Worm (Caenorhabditis elegans) whole organism, L1 larva: Measurements from ENCODE around the gene C16C10.13.
A peak's percentile ranks its signal among the peaks of the same experiment; 100 is the strongest.

Experiments
- C04F5.9 ChIP-seq: sonication (generic microtip); optimal IDR thresholded peaks from 2 replicates; lab custom pipeline; 2016; ENCODE audit warnings: missing genetic modification characterization, missing compliant biosample characterization
- C34B4.2 ChIP-seq: sonication (generic microtip); optimal IDR thresholded peaks from 2 replicates; lab custom pipeline; 2017; ENCODE audit warnings: mild to moderate bottlenecking, missing genetic modification characterization, missing compliant biosample characterization
- F16B12.6 ChIP-seq: fragments of 150-350 bp; optimal IDR thresholded peaks from 2 replicates; lab custom pipeline; 2014; ENCODE audit warnings: missing biosample characterization, missing genetic modification characterization
- Y116A8C.19 ChIP-seq: sonication (generic microtip); optimal IDR thresholded peaks from 2 replicates; lab custom pipeline; 2016; ENCODE audit warnings: missing compliant biosample characterization, missing genetic modification characterization, borderline replicate concordance
- alr-1 ChIP-seq: fragments of 200-800 bp; sonication (Bioruptor generic); optimal IDR thresholded peaks from 2 replicates; lab custom pipeline; 2018; ENCODE audit warnings: borderline replicate concordance, mild to moderate bottlenecking, missing genetic modification characterization, missing compliant biosample characterization
- ama-1 ChIP-seq: fragments of 150-350 bp; optimal IDR thresholded peaks from 2 replicates; lab custom pipeline; 2014
- blmp-1 ChIP-seq: fragments of 150-350 bp; optimal IDR thresholded peaks from 2 replicates; lab custom pipeline; 2014; ENCODE audit warnings: missing biosample characterization, missing genetic modification characterization
- ceh-63 ChIP-seq: fragments of 200-800 bp; sonication (Bioruptor generic); optimal IDR thresholded peaks from 2 replicates; lab custom pipeline; 2018; ENCODE audit warnings: mild to moderate bottlenecking, missing genetic modification characterization, missing compliant biosample characterization
- ceh-90 ChIP-seq: sonication (generic microtip); optimal IDR thresholded peaks from 2 replicates; lab custom pipeline; 2016; ENCODE audit warnings: missing genetic modification characterization, missing compliant biosample characterization
- efl-1 ChIP-seq, 4 experiments: fragments of 150-350 bp; optimal IDR thresholded peaks in 3 of 4; peaks in 1 of 4; 1 replicate in 1 of 4; 2 replicates in 3 of 4; lab custom pipeline; 2014; ENCODE audit warnings: missing biosample characterization in 2 of 4, missing genetic modification characterization in 2 of 4, missing genetic modification reagents in 2 of 4
- efl-3 ChIP-seq: fragments of 200-800 bp; sonication (Bioruptor generic); optimal IDR thresholded peaks from 2 replicates; lab custom pipeline; 2018; ENCODE audit warnings: mild to moderate bottlenecking, missing genetic modification characterization, missing compliant biosample characterization
- egl-13 ChIP-seq: sonication (generic microtip); optimal IDR thresholded peaks from 2 replicates; lab custom pipeline; 2016; ENCODE audit warnings: missing genotype, missing genetic modification reagents, missing genetic modification characterization, missing compliant biosample characterization
- elt-2 ChIP-seq: sonication (generic microtip); optimal IDR thresholded peaks from 2 replicates; lab custom pipeline; 2016; ENCODE audit warnings: missing genetic modification characterization, mild to moderate bottlenecking, inconsistent platforms, missing compliant biosample characterization, missing genetic modification reagents
- fkh-10 ChIP-seq: sonication (generic microtip); optimal IDR thresholded peaks from 2 replicates; lab custom pipeline; 2017; ENCODE audit warnings: missing biosample characterization, missing genetic modification reagents, missing genetic modification characterization
- fkh-4 ChIP-seq: sonication (generic microtip); optimal IDR thresholded peaks from 2 replicates; lab custom pipeline; 2016; ENCODE audit warnings: missing compliant biosample characterization, missing genetic modification characterization, borderline replicate concordance
- fkh-8 ChIP-seq: sonication (generic microtip); optimal IDR thresholded peaks from 2 replicates; lab custom pipeline; 2016; ENCODE audit warnings: mild to moderate bottlenecking, missing genetic modification characterization, missing compliant biosample characterization
- hlh-17 ChIP-seq: fragments of 200-800 bp; sonication (Bioruptor generic); optimal IDR thresholded peaks from 2 replicates; lab custom pipeline; 2018; ENCODE audit warnings: missing genetic modification characterization, mild to moderate bottlenecking, missing compliant biosample characterization, moderate library complexity, borderline replicate concordance
- hlh-4 ChIP-seq: sonication (generic microtip); optimal IDR thresholded peaks from 2 replicates; lab custom pipeline; 2016; ENCODE audit warnings: mild to moderate bottlenecking, missing genetic modification characterization, missing compliant biosample characterization
- hpl-2 ChIP-seq: fragments of 150-350 bp; optimal IDR thresholded peaks from 2 replicates; lab custom pipeline; 2014; ENCODE audit warnings: missing biosample characterization, missing genetic modification reagents, missing genetic modification characterization
- jun-1 ChIP-seq: fragments of 150-350 bp; optimal IDR thresholded peaks from 2 replicates; lab custom pipeline; 2014; ENCODE audit warnings: missing biosample characterization, missing genetic modification reagents, missing genetic modification characterization
- lin-13 ChIP-seq: fragments of 150-350 bp; optimal IDR thresholded peaks from 2 replicates; lab custom pipeline; 2014; ENCODE audit warnings: missing biosample characterization, missing genetic modification reagents, missing genetic modification characterization
- lin-14 ChIP-seq: fragments of 200-800 bp; sonication (Bioruptor generic); optimal IDR thresholded peaks from 2 replicates; lab custom pipeline; 2018; ENCODE audit warnings: mild to moderate bottlenecking, missing genetic modification characterization, moderate library complexity, missing compliant biosample characterization
- lin-15B ChIP-seq: fragments of 150-350 bp; sonication (generic microtip); optimal IDR thresholded peaks from 3 replicates; lab custom pipeline; 2014; ENCODE audit warnings: missing biosample characterization, missing genetic modification characterization
- lin-35 ChIP-seq, 2 experiments: fragments of 150-350 bp; optimal IDR thresholded peaks; 2 replicates each; lab custom pipeline; 2014; ENCODE audit warnings: missing biosample characterization in 2 of 2, missing genetic modification characterization in 2 of 2, missing genetic modification reagents in 2 of 2
- lin-39 ChIP-seq: fragments of 150-350 bp; optimal IDR thresholded peaks from 2 replicates; lab custom pipeline; 2014; ENCODE audit warnings: missing biosample characterization, missing genetic modification reagents, missing genetic modification characterization
- mdl-1 ChIP-seq, 2 experiments: fragments of 150-350 bp; optimal IDR thresholded peaks; 2 replicates each; lab custom pipeline; 2014 to 2017; ENCODE audit warnings: missing biosample characterization in 2 of 2, missing genetic modification characterization in 2 of 2, inconsistent platforms in 1 of 2
- mef-2 ChIP-seq: fragments of 150-350 bp; optimal IDR thresholded peaks from 2 replicates; lab custom pipeline; 2014; ENCODE audit warnings: missing biosample characterization, missing genetic modification characterization
- nhr-12 ChIP-seq: sonication (generic microtip); optimal IDR thresholded peaks from 2 replicates; lab custom pipeline; 2017; ENCODE audit warnings: missing biosample characterization, missing genetic modification characterization
- nhr-20 ChIP-seq: sonication (generic microtip); optimal IDR thresholded peaks from 2 replicates; lab custom pipeline; 2016; ENCODE audit warnings: mild to moderate bottlenecking, missing genetic modification characterization, missing compliant biosample characterization
- nhr-237 ChIP-seq: fragments of 150-350 bp; optimal IDR thresholded peaks from 2 replicates; lab custom pipeline; 2014; ENCODE audit warnings: missing biosample characterization, missing genetic modification characterization
- nhr-47 ChIP-seq: sonication (generic microtip); optimal IDR thresholded peaks from 2 replicates; lab custom pipeline; 2016; ENCODE audit warnings: mild to moderate bottlenecking, missing genetic modification characterization, moderate library complexity, missing compliant biosample characterization
- nhr-71 ChIP-seq: sonication (generic microtip); optimal IDR thresholded peaks from 2 replicates; lab custom pipeline; 2016; ENCODE audit warnings: mild to moderate bottlenecking, missing genetic modification characterization, moderate library complexity, missing compliant biosample characterization
- nhr-77 ChIP-seq: fragments of 150-350 bp; optimal IDR thresholded peaks from 2 replicates; lab custom pipeline; 2014; ENCODE audit warnings: missing biosample characterization, missing genetic modification characterization
- nhr-84 ChIP-seq: sonication (generic microtip); optimal IDR thresholded peaks from 2 replicates; lab custom pipeline; 2017; ENCODE audit warnings: missing biosample characterization, missing genetic modification characterization
- nhr-85 ChIP-seq: sonication (generic microtip); peaks from one replicate; lab custom pipeline; 2016; ENCODE audit warnings: missing genetic modification characterization, inconsistent platforms, missing compliant biosample characterization
- nhr-90 ChIP-seq: sonication (generic microtip); optimal IDR thresholded peaks from 2 replicates; lab custom pipeline; 2016; ENCODE audit warnings: mild to moderate bottlenecking, missing genetic modification characterization, missing compliant biosample characterization; ENCODE audit not compliant: poor library complexity
- pax-3 ChIP-seq: fragments of 200-800 bp; sonication (Bioruptor generic); optimal IDR thresholded peaks from 2 replicates; lab custom pipeline; 2018; ENCODE audit warnings: mild to moderate bottlenecking, missing genetic modification characterization, moderate library complexity, missing compliant biosample characterization
- skn-1 ChIP-seq: fragments of 150-350 bp; optimal IDR thresholded peaks from 2 replicates; lab custom pipeline; 2014; ENCODE audit warnings: missing biosample characterization, missing genetic modification characterization
- sptf-1 ChIP-seq: fragments of 150-350 bp; optimal IDR thresholded peaks from 2 replicates; lab custom pipeline; 2014; ENCODE audit warnings: missing biosample characterization, missing genetic modification characterization
- sup-37 ChIP-seq: fragments of 200-800 bp; sonication (Bioruptor generic); optimal IDR thresholded peaks from 2 replicates; lab custom pipeline; 2018; ENCODE audit warnings: mild to moderate bottlenecking, missing genetic modification characterization, missing compliant biosample characterization
- swsn-7 ChIP-seq: sonication (generic microtip); optimal IDR thresholded peaks from 2 replicates; lab custom pipeline; 2016; ENCODE audit warnings: missing genetic modification characterization, missing compliant biosample characterization
- tbx-2 ChIP-seq: sonication (generic microtip); optimal IDR thresholded peaks from 2 replicates; lab custom pipeline; 2016; ENCODE audit warnings: missing genetic modification characterization, missing compliant biosample characterization
- tlp-1 ChIP-seq: fragments of 150-350 bp; optimal IDR thresholded peaks from 2 replicates; lab custom pipeline; 2014; ENCODE audit warnings: missing biosample characterization, missing genetic modification characterization
- unc-130 ChIP-seq: fragments of 150-350 bp; optimal IDR thresholded peaks from 2 replicates; lab custom pipeline; 2017; ENCODE audit warnings: missing biosample characterization, missing genetic modification characterization, inconsistent platforms
- unc-30 ChIP-seq: sonication (generic microtip); optimal IDR thresholded peaks from 2 replicates; lab custom pipeline; 2017; ENCODE audit warnings: missing biosample characterization, missing genetic modification characterization
- unc-62 ChIP-seq: fragments of 150-350 bp; optimal IDR thresholded peaks from 2 replicates; lab custom pipeline; 2014; ENCODE audit warnings: missing biosample characterization, missing genetic modification reagents, missing genetic modification characterization
- unc-86 ChIP-seq: sonication (generic microtip); optimal IDR thresholded peaks from 2 replicates; lab custom pipeline; 2016; ENCODE audit warnings: missing genetic modification characterization, missing compliant biosample characterization
- xbp-1 ChIP-seq: sonication (generic microtip); optimal IDR thresholded peaks from 2 replicates; lab custom pipeline; 2016; ENCODE audit warnings: missing genetic modification characterization, missing compliant biosample characterization
- zag-1 ChIP-seq: fragments of 150-350 bp; optimal IDR thresholded peaks from 2 replicates; lab custom pipeline; 2014; ENCODE audit warnings: missing biosample characterization, missing genetic modification characterization
- ztf-4 ChIP-seq: fragments of 150-350 bp; optimal IDR thresholded peaks from 2 replicates; lab custom pipeline; 2014; ENCODE audit warnings: missing biosample characterization, missing genetic modification characterization

Gene C16C10.13

DNA sequence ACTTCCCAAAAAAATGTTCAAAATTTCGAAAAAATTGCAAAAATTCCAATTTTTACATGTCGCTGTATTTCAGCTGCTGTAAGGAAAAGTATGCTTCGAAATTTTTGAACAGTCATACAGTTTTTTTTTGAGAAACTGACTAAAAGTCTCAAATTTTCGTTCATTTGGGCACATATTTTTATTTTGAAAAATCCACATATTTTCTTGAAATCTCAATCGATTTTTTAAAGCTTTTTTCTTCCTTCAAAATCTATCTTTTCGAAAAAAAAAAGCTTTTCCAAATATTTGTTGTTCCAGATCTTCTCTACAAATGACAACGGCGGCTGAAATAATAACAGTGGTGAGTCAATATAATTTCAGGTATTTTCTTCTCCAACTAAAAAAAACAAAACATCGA is 20.7 kb downstream of the C16C10.13 start, which contains the start of gene asd-1:
asd-1 (plus strand) TSS at position 298 of the 397 bp plus-strand sequence.
- TF ChIP-seq egl-13 (tag; lab: Kevin White, UChicago) (no peak), lin-15B (no peak), Y116A8C.19 (no peak), zag-1 (no peak), skn-1 (tag; lab: Kevin White, UChicago) (no peak), ztf-4 (tag; lab: Kevin White, UChicago) (no peak), swsn-7 (no peak), nhr-20 (tag; lab: Kevin White, UChicago) (no peak), unc-86 (tag; lab: Kevin White, UChicago) (no peak), nhr-12 (tag; lab: Kevin White, UChicago) (no peak), lin-14 (GFP tag; lab: Kevin White, UChicago) (no peak), nhr-84 (no peak), fkh-4 (tag; lab: Kevin White, UChicago) (no peak), fkh-8 (tag; lab: Kevin White, UChicago) (no peak), nhr-237 (no peak), elt-2 (tag; lab: Kevin White, UChicago) (no peak)

DNA sequence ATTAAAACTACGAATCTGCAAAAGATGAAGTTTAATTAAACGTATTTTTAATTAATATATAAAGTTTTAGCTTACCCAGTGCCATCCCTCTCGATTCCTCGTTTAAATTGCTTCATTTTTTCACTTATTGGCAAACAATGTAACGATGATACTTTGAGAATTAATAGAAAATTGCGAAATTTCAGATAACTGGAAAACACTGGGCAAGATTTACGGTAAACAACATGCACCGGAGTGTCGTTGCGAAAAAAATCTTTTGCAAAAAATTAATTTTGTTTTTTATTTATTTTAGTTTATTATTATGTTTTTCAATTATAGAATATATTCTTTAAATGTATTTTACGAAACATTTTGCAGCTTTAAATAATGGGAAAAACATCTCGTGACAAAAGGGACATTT is 27.8 kb downstream of the C16C10.13 start, which contains the start of the genes pelo-1 and R74.7:
pelo-1 (minus strand) TSS at position 151 of the 400 bp plus-strand sequence.
R74.7 (plus strand) TSS at position 358 of the 400 bp plus-strand sequence.
- TF ChIP-seq unc-86 (tag; lab: Kevin White, UChicago) = no peak
- no peak for TF ChIP-seq C04F5.9 (tag; lab: Kevin White, UChicago)
- no peak for TF ChIP-seq sup-37 (GFP tag; lab: Kevin White, UChicago)
- no peak for TF ChIP-seq mdl-1 (tag; optimal IDR thresholded peaks at IDR 0.05; lab: Kevin White, UChicago)
- no peak for TF ChIP-seq C34B4.2 (tag; lab: Kevin White, UChicago)
- no peak for TF ChIP-seq tlp-1 (tag; lab: Kevin White, UChicago)
- TF ChIP-seq ama-1 (lab: Kevin White, UChicago) = no peak
- TF ChIP-seq pax-3 (tag; lab: Kevin White, UChicago) = no peak
- peak; percentile 29 for TF ChIP-seq blmp-1 (tag; lab: Kevin White, UChicago)
- no peak for TF ChIP-seq unc-130 (tag; lab: Kevin White, UChicago)
- no peak for TF ChIP-seq egl-13 (tag; lab: Kevin White, UChicago)
- no peak for TF ChIP-seq sptf-1 (tag; lab: Kevin White, UChicago)
- TF ChIP-seq unc-62 (GFP tag; lab: Kevin White, UChicago) = no peak
- TF ChIP-seq lin-39 = peak; percentile 8
- no peak for TF ChIP-seq nhr-90
- peak; percentile 41 for TF ChIP-seq nhr-71
- no peak for TF ChIP-seq mef-2 (tag; lab: Kevin White, UChicago)
- TF ChIP-seq jun-1 (tag; lab: Kevin White, UChicago) = no peak
- no peak for TF ChIP-seq hlh-4 (tag; lab: Kevin White, UChicago)
- no peak for TF ChIP-seq unc-30 (tag; lab: Kevin White, UChicago)
- no peak for TF ChIP-seq hpl-2 (GFP tag; lab: Kevin White, UChicago)
- TF ChIP-seq elt-2 (tag; lab: Kevin White, UChicago) = no peak
- TF ChIP-seq ceh-90 (tag; lab: Kevin White, UChicago) = no peak
- TF ChIP-seq hlh-17 (GFP tag; lab: Kevin White, UChicago) = no peak
- no peak for TF ChIP-seq nhr-77 (tag; lab: Kevin White, UChicago)
- TF ChIP-seq Y116A8C.19 = no peak
- TF ChIP-seq nhr-47 = peak; percentile 38
- no peak for TF ChIP-seq nhr-85 (tag; lab: Kevin White, UChicago)
- TF ChIP-seq efl-1 (optimal IDR thresholded peaks at IDR 0.05; lab: Kevin White, UChicago) = peak; percentile 19 to 33
- TF ChIP-seq efl-1 (GFP tag; optimal IDR thresholded peaks at IDR 0.05 in 1 of 2; lab: Kevin White, UChicago) = peak in 1 of 2 experiments; percentile 25
- peak; percentile 36 for TF ChIP-seq lin-14 (GFP tag; lab: Kevin White, UChicago)
- peak in 1 of 2 experiments; percentile 47 for TF ChIP-seq lin-35 (GFP tag; optimal IDR thresholded peaks at IDR 0.05; lab: Kevin White, UChicago)
- TF ChIP-seq fkh-4 (tag; lab: Kevin White, UChicago) = no peak
- TF ChIP-seq lin-13 = no peak
- TF ChIP-seq ceh-63 = no peak
- no peak for TF ChIP-seq fkh-10 (GFP tag; lab: Kevin White, UChicago)
- no peak for TF ChIP-seq xbp-1 (tag; lab: Kevin White, UChicago)
- TF ChIP-seq nhr-12 (tag; lab: Kevin White, UChicago) = no peak
- no peak for TF ChIP-seq zag-1
- no peak for TF ChIP-seq F16B12.6
- no peak for TF ChIP-seq efl-3 (GFP tag; lab: Kevin White, UChicago)
- TF ChIP-seq tbx-2 (tag; lab: Kevin White, UChicago) = no peak
- peak; percentile 79 for TF ChIP-seq skn-1 (tag; lab: Kevin White, UChicago)
- TF ChIP-seq alr-1 (tag; lab: Kevin White, UChicago) = no peak
- TF ChIP-seq nhr-20 (tag; lab: Kevin White, UChicago) = peak; percentile 1
